Worm (Caenorhabditis elegans) whole organism, young adult: ENCODE data around the gene str-23.

Source experiments
- C06A6.2 ChIP-seq: fragments of 200-800 bp; sonication (Bioruptor generic); conservative IDR thresholded peaks from 2 replicates; pipeline ENCODE4 v1.3.6; 2022; ENCODE audit warnings: missing genetic modification characterization, missing compliant biosample characterization
- F22D6.2 ChIP-seq: sonication (generic microtip); optimal IDR thresholded peaks from 2 replicates; lab custom pipeline; 2016; ENCODE audit warnings: mild to moderate bottlenecking, missing genetic modification characterization, missing compliant biosample characterization
- F39B2.1 ChIP-seq: fragments of 200-800 bp; sonication (Bioruptor generic); IDR thresholded peaks from 2 replicates; pipeline ENCODE4 v1.3.6; 2022; ENCODE audit warnings: missing genetic modification reagents, missing genetic modification characterization, missing compliant biosample characterization
- F55B11.4 ChIP-seq: sonication (generic microtip); optimal IDR thresholded peaks from 2 replicates; lab custom pipeline; 2016; ENCODE audit warnings: missing compliant biosample characterization, missing genetic modification characterization, borderline replicate concordance; ENCODE audit not compliant: insufficient read depth
- K12H6.12 ChIP-seq: fragments of 200-800 bp; sonication (Bioruptor generic); optimal IDR thresholded peaks from 2 replicates; lab custom pipeline; 2018; ENCODE audit warnings: mild to moderate bottlenecking, missing genetic modification characterization, missing compliant biosample characterization
- Y53G8AR.9 ChIP-seq: fragments of 200-800 bp; sonication (Bioruptor generic); conservative IDR thresholded peaks from 2 replicates; pipeline ENCODE4 v1.3.6; 2022; ENCODE audit warnings: missing genetic modification reagents, missing genetic modification characterization, missing compliant biosample characterization
- akir-1 ChIP-seq: fragments of 200-800 bp; sonication (Bioruptor generic); optimal IDR thresholded peaks from 2 replicates; lab custom pipeline; 2018; ENCODE audit warnings: mild to moderate bottlenecking, missing genetic modification characterization, moderate library complexity, missing compliant biosample characterization
- aptf-3 ChIP-seq: fragments of 200-800 bp; sonication (Bioruptor generic); IDR thresholded peaks from 2 replicates; pipeline ENCODE4 v1.3.6; 2022; ENCODE audit warnings: missing genetic modification characterization, missing compliant biosample characterization
- atf-7 ChIP-seq: sonication (generic microtip); optimal IDR thresholded peaks from 2 replicates; lab custom pipeline; 2017; ENCODE audit warnings: mild to moderate bottlenecking, missing genetic modification characterization, missing compliant biosample characterization
- athp-1 ChIP-seq: sonication (generic microtip); optimal IDR thresholded peaks from 2 replicates; lab custom pipeline; 2017; ENCODE audit warnings: mild to moderate bottlenecking, missing genetic modification characterization, missing compliant biosample characterization
- bed-1 ChIP-seq: fragments of 200-800 bp; sonication (Bioruptor generic); IDR thresholded peaks from 2 replicates; pipeline ENCODE4 v1.3.6; 2022; ENCODE audit warnings: missing genetic modification reagents, missing genetic modification characterization, missing compliant biosample characterization
- ccch-3 ChIP-seq: fragments of 200-800 bp; sonication (Bioruptor generic); optimal IDR thresholded peaks from 2 replicates; lab custom pipeline; 2018; ENCODE audit warnings: mild to moderate bottlenecking, missing genetic modification characterization, missing compliant biosample characterization
- cebp-1 ChIP-seq, 2 experiments: fragments of 200-800 bp in 1 of 2; sonication (Bioruptor generic) in 1 of 2; sonication (generic microtip) in 1 of 2; IDR thresholded peaks in 1 of 2; optimal IDR thresholded peaks in 1 of 2; 2 replicates each; pipeline versions ENCODE4 v1.3.6 to Lab custom; 2017 to 2022; ENCODE audit warnings: missing compliant biosample characterization in 2 of 2, missing genetic modification characterization in 2 of 2, mild to moderate bottlenecking in 1 of 2, missing genetic modification reagents in 1 of 2, moderate library complexity in 1 of 2
- ceh-100 ChIP-seq: fragments of 200-800 bp; sonication (Bioruptor generic); IDR thresholded peaks from 2 replicates; pipeline ENCODE4 v1.3.6; 2022; ENCODE audit warnings: missing genetic modification reagents, missing genetic modification characterization, missing compliant biosample characterization
- ceh-40 ChIP-seq: fragments of 200-800 bp; sonication (Bioruptor generic); IDR thresholded peaks from 2 replicates; pipeline ENCODE4 v1.3.6; 2022; ENCODE audit warnings: missing genetic modification characterization, missing compliant biosample characterization
- ceh-79 ChIP-seq: sonication (generic microtip); optimal IDR thresholded peaks from 2 replicates; lab custom pipeline; 2017; ENCODE audit warnings: mild to moderate bottlenecking, missing genetic modification characterization, missing compliant biosample characterization
- chd-7 ChIP-seq: sonication (generic microtip); optimal IDR thresholded peaks from 2 replicates; lab custom pipeline; 2016; ENCODE audit warnings: mild to moderate bottlenecking, missing genetic modification characterization, moderate library complexity, missing compliant biosample characterization
- egl-44 ChIP-seq: fragments of 200-800 bp; sonication (Bioruptor generic); IDR thresholded peaks from 2 replicates; pipeline ENCODE4 v1.3.6; 2022; ENCODE audit warnings: missing genetic modification reagents, missing genetic modification characterization, missing compliant biosample characterization
- egrh-3 ChIP-seq: fragments of 200-800 bp; sonication (Bioruptor generic); IDR thresholded peaks from 2 replicates; pipeline ENCODE4 v1.3.6; 2022; ENCODE audit warnings: missing genetic modification reagents, missing genetic modification characterization, missing compliant biosample characterization
- fkh-3 ChIP-seq: sonication (generic microtip); optimal IDR thresholded peaks from 2 replicates; lab custom pipeline; 2016; ENCODE audit warnings: mild to moderate bottlenecking, missing genetic modification characterization, missing compliant biosample characterization
- gei-17 ChIP-seq: fragments of 200-800 bp; sonication (Bioruptor generic); optimal IDR thresholded peaks from 2 replicates; lab custom pipeline; 2018; ENCODE audit warnings: mild to moderate bottlenecking, missing genetic modification characterization, missing compliant biosample characterization
- hlh-12 ChIP-seq: sonication (generic microtip); optimal IDR thresholded peaks from 2 replicates; lab custom pipeline; 2016; ENCODE audit warnings: missing genetic modification characterization, missing compliant biosample characterization
- hmg-1.2 ChIP-seq: fragments of 200-800 bp; sonication (Bioruptor generic); IDR thresholded peaks from 2 replicates; pipeline ENCODE4 v1.3.6; 2022; ENCODE audit warnings: missing genetic modification reagents, missing genetic modification characterization, missing compliant biosample characterization
- lin-26 ChIP-seq: fragments of 200-800 bp; sonication (Bioruptor generic); IDR thresholded peaks from 2 replicates; pipeline ENCODE4 v1.3.6; 2022; ENCODE audit warnings: missing genetic modification reagents, missing genetic modification characterization, missing compliant biosample characterization
- lin-35 ChIP-seq, 3 experiments: fragments of 150-350 bp in 2 of 3; sonication (generic microtip) in 1 of 3; optimal IDR thresholded peaks; 2 replicates each; lab custom pipeline; 2014 to 2018; ENCODE audit warnings: missing biosample characterization in 3 of 3, missing genetic modification characterization in 3 of 3, missing genetic modification reagents in 3 of 3
- lin-54 ChIP-seq: fragments of 200-800 bp; sonication (Bioruptor generic); optimal IDR thresholded peaks from 2 replicates; lab custom pipeline; 2018; ENCODE audit warnings: mild to moderate bottlenecking, missing genetic modification characterization, missing compliant biosample characterization
- madf-10 ChIP-seq: sonication (generic microtip); optimal IDR thresholded peaks from 2 replicates; lab custom pipeline; 2016; ENCODE audit warnings: mild to moderate bottlenecking, missing genetic modification characterization, missing compliant biosample characterization
- madf-8 ChIP-seq: fragments of 200-800 bp; sonication (Bioruptor generic); conservative IDR thresholded peaks from 2 replicates; pipeline ENCODE4 v1.3.6; 2022; ENCODE audit warnings: missing genetic modification reagents, missing genetic modification characterization, missing compliant biosample characterization
- nfya-1 ChIP-seq: sonication (generic microtip); optimal IDR thresholded peaks from 2 replicates; lab custom pipeline; 2017; ENCODE audit warnings: antibody characterized with exemption, missing compliant biosample characterization, missing genetic modification characterization, borderline replicate concordance; ENCODE audit not compliant: insufficient read depth
- nfya-2 ChIP-seq: fragments of 200-800 bp; sonication (Bioruptor generic); IDR thresholded peaks from 2 replicates; pipeline ENCODE4 v1.3.6; 2022; ENCODE audit warnings: missing genetic modification reagents, missing genetic modification characterization, missing compliant biosample characterization
- nhr-27 ChIP-seq: fragments of 200-800 bp; sonication (Bioruptor generic); optimal IDR thresholded peaks from 2 replicates; lab custom pipeline; 2018; ENCODE audit warnings: mild to moderate bottlenecking, missing genetic modification characterization, moderate library complexity, missing compliant biosample characterization
- rcor-1 ChIP-seq: fragments of 200-800 bp; sonication (Bioruptor generic); IDR thresholded peaks from 2 replicates; pipeline ENCODE4 v1.3.6; 2022; ENCODE audit warnings: missing genetic modification reagents, missing genetic modification characterization, missing compliant biosample characterization
- snpc-1.1 ChIP-seq: sonication (generic microtip); optimal IDR thresholded peaks from 2 replicates; lab custom pipeline; 2017; ENCODE audit warnings: missing genetic modification characterization, mild to moderate bottlenecking, missing compliant biosample characterization, antibody characterized with exemption, moderate library complexity, missing genotype, missing genetic modification reagents; ENCODE audit not compliant: insufficient read depth
- sptf-2 ChIP-seq: fragments of 200-800 bp; sonication (Bioruptor generic); optimal IDR thresholded peaks from 2 replicates; lab custom pipeline; 2018; ENCODE audit warnings: mild to moderate bottlenecking, missing genetic modification characterization, missing compliant biosample characterization
- zfh-2 ChIP-seq: fragments of 200-800 bp; sonication (Bioruptor generic); conservative IDR thresholded peaks from 2 replicates; pipeline ENCODE4 v1.3.6; 2022; ENCODE audit warnings: missing genetic modification reagents, missing genetic modification characterization, missing compliant biosample characterization
- ztf-28 ChIP-seq: fragments of 200-800 bp; sonication (Bioruptor generic); IDR thresholded peaks from 2 replicates; pipeline ENCODE4 v1.3.6; 2022; ENCODE audit warnings: missing genetic modification reagents, missing genetic modification characterization, missing compliant biosample characterization

str-23 gene

ce11 chrV:15605045-15605444, 39.6 kb upstream of the str-23 start, which contains the start of gene fbxa-154:
Gene fbxa-154, minus strand, starts transcription at chrV:15605145.
- no peak for TF ChIP-seq K12H6.12 (tag; lab: Kevin White, UChicago)
- TF ChIP-seq ccch-3 (GFP tag; lab: Kevin White, UChicago): no peak

- TF ChIP-seq zfh-2 (GFP tag; lab: Robert Waterston, UW) (no peak), sptf-2 (GFP tag; lab: Kevin White, UChicago) (no peak), ceh-100 (no peak), hmg-1.2 (peak; percentile 23; the same call in 1 of the 2 replicates)
These were observed 34.2 kb upstream of the str-23 start, which contains the start of the genes fbxa-153 and str-12 for ce11 chrV:15610350-15610940. Gene fbxa-153, minus strand, starts transcription at chrV:15610384. Gene str-12, plus strand, starts transcription at chrV:15610890.

ce11 chrV:15612886-15613285, 31.8 kb upstream of the str-23 start, which contains the start of gene str-263:
Gene str-263, plus strand, starts transcription at chrV:15613186.
- TF ChIP-seq rcor-1 (GFP tag; lab: Robert Waterston, UW) (no peak), madf-8 (GFP tag; lab: Robert Waterston, UW) (no peak), atf-7 (tag; lab: Kevin White, UChicago) (no peak), F55B11.4 (tag; lab: Kevin White, UChicago) (no peak), aptf-3 (GFP tag; lab: Robert Waterston, UW) (no peak), gei-17 (GFP tag; lab: Kevin White, UChicago) (no peak)

- TF ChIP-seq nhr-27 (tag; lab: Kevin White, UChicago): no peak
- no peak for TF ChIP-seq lin-54 (GFP tag; lab: Kevin White, UChicago)
- TF ChIP-seq F39B2.1 (GFP tag; lab: Robert Waterston, UW): no peak
- TF ChIP-seq Y53G8AR.9 (GFP tag; lab: Robert Waterston, UW): no peak
- no peak for TF ChIP-seq madf-10
- TF ChIP-seq fkh-3 (tag; lab: Kevin White, UChicago): no peak
- TF ChIP-seq lin-26 (GFP tag; lab: Robert Waterston, UW): no peak
- TF ChIP-seq akir-1 (GFP tag; lab: Kevin White, UChicago): no peak
These were observed 30.1 kb upstream of the str-23 start for ce11 chrV:15614534-15614933.

ce11 chrV:15621518-15621917, 23.2 kb upstream of the str-23 start, which contains the start of gene C55A1.1:
Gene C55A1.1, plus strand, starts transcription at chrV:15621818.
- TF ChIP-seq ztf-28 (GFP tag; lab: Robert Waterston, UW): no peak
- no peak for TF ChIP-seq ceh-100
- TF ChIP-seq egrh-3 (GFP tag; lab: Robert Waterston, UW): no peak
- TF ChIP-seq gei-17 (GFP tag; lab: Kevin White, UChicago): no peak
- TF ChIP-seq ceh-40: no peak
- no peak for TF ChIP-seq hlh-12 (tag; lab: Kevin White, UChicago)
- no peak for TF ChIP-seq bed-1
- no peak for TF ChIP-seq nfya-1 (tag; lab: Kevin White, UChicago)
- no peak for TF ChIP-seq egl-44 (GFP tag; lab: Robert Waterston, UW)
- TF ChIP-seq F22D6.2 (tag; lab: Kevin White, UChicago): no peak
- no peak for TF ChIP-seq lin-35 (GFP tag; optimal IDR thresholded peaks at IDR 0.05; lab: Kevin White, UChicago)
- no peak for TF ChIP-seq snpc-1.1 (tag; lab: Kevin White, UChicago)
- TF ChIP-seq zfh-2 (GFP tag; lab: Robert Waterston, UW): no peak
- no peak for TF ChIP-seq nfya-2
- no peak for TF ChIP-seq chd-7 (tag; lab: Kevin White, UChicago)
- no peak for TF ChIP-seq cebp-1 (GFP tag; IDR thresholded peaks at IDR 0.05; lab: Robert Waterston, UW)
- TF ChIP-seq cebp-1 (tag; optimal IDR thresholded peaks at IDR 0.05; lab: Kevin White, UChicago): no peak
- TF ChIP-seq athp-1: no peak
- no peak for TF ChIP-seq ceh-79 (tag; lab: Kevin White, UChicago)
- TF ChIP-seq C06A6.2 (GFP tag; lab: Robert Waterston, UW): no peak
